Worm (Caenorhabditis elegans): Measurements from ENCODE around the gene fmo-2.

DNA sequence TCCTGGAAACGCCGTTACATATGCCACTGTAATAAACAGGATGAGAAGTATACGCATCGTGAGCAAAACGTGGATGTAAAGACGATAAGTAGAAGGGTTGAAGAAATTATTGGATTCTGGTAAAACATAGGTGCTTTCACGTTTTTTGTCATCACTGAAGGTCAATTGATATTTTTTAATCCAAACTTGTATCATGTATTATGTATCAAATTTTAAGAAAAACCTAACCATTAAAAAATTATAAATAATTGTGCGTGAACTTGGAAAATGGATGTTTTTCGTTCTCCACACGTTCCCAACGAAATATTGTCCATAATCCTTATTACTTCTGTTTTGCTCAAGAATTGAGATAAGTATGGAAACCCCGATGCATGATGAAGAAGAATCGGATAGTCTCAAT lies 7.8 kb downstream of the fmo-2 start, which contains the start of gene R102.8:
- TF ChIP-seq ceh-16 (tag; optimal IDR thresholded peaks at IDR 0.05) (no peak), mdl-1 (tag; optimal IDR thresholded peaks at IDR 0.05) (no peak), skn-1 (tag; optimal IDR thresholded peaks at IDR 0.05) (no peak), pha-4 (tag; optimal IDR thresholded peaks at IDR 0.05) (no peak), nhr-23 (tag; optimal IDR thresholded peaks at IDR 0.05) (no peak), zag-1 (tag; optimal IDR thresholded peaks at IDR 0.05) (no peak), jun-1 (tag; optimal IDR thresholded peaks at IDR 0.05) (no peak), lin-15B (tag; optimal IDR thresholded peaks at IDR 0.05) (no peak)
